Fruit fly (Drosophila melanogaster) whole organism, embryonic: ENCODE data around the gene GCC88.

ENCODE experiments used
- CG6272 ChIP-seq: fragments of 200-800 bp; sonication (Bioruptor generic); IDR thresholded peaks from 2 replicates; pipeline ENCODE4 v1.3.6; 2022; ENCODE audit warnings: missing biosample characterization, missing genetic modification characterization
- CG7556 ChIP-seq: fragments of 200-800 bp; sonication (Bioruptor generic); optimal IDR thresholded peaks from 2 replicates; lab custom pipeline; 2017; ENCODE audit warnings: missing biosample characterization, mild to moderate bottlenecking, missing genetic modification characterization
- pfk ChIP-seq: fragments of 200-800 bp; sonication (Bioruptor generic); optimal IDR thresholded peaks from 2 replicates; lab custom pipeline; 2018; ENCODE audit warnings: missing biosample characterization, mild to moderate bottlenecking, missing genetic modification characterization, moderate library complexity
- slou ChIP-seq: fragments of 200-800 bp; sonication (Bioruptor generic); optimal IDR thresholded peaks from 3 replicates; lab custom pipeline; 2016; ENCODE audit warnings: missing biosample characterization, missing genetic modification characterization
- sug ChIP-seq: fragments of 200-800 bp; optimal IDR thresholded peaks from 2 replicates; lab custom pipeline; 2019; ENCODE audit warnings: missing biosample characterization, mild to moderate bottlenecking, missing genetic modification characterization, moderate library complexity

DNA sequence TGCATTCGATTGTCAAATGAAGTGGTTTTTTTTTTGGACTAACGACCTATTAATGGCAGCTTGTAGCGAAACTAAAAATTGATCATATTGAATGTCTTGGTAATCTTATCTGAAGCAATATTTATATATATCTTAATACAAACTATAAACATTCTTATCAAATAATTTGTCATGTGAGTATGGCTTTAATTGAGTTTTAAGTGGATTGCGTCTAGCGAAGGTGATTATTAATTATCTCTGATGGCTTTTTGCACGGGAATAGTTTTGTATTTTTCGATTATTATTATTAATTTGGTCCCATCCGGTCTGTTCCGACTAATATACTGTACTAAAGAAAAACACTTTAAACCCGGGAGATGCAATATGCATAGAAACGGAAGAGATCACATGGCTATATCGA lies 16.5 kb upstream of the GCC88 start:
- no peak for TF ChIP-seq pfk (GFP tag; lab: Kevin White, UChicago)
- no peak for TF ChIP-seq slou (GFP tag; lab: Kevin White, UChicago)
- no peak for TF ChIP-seq sug
- TF ChIP-seq CG6272 (GFP tag; lab: Robert Waterston, UW) = no peak
- TF ChIP-seq CG7556 (GFP tag; lab: Kevin White, UChicago) = no peak
